Fruit fly (Drosophila melanogaster) whole organism, embryonic: ENCODE measurements around the gene Alp13.

Source experiments
- Abd-B ChIP-seq: fragments of 200-800 bp; sonication (Bioruptor generic); optimal IDR thresholded peaks from 2 replicates; lab custom pipeline; 2018; ENCODE audit warnings: missing biosample characterization, mild to moderate bottlenecking, missing genetic modification characterization, moderate library complexity
- Asciz ChIP-seq: fragments of 200-800 bp; sonication (Bioruptor generic); optimal IDR thresholded peaks from 2 replicates; lab custom pipeline; 2017; ENCODE audit warnings: missing biosample characterization, mild to moderate bottlenecking, missing genetic modification characterization, missing genetic modification reagents
- B-H1 ChIP-seq: fragments of 200-800 bp; sonication (Bioruptor generic); IDR thresholded peaks from 3 replicates; pipeline ENCODE4 v1.3.6; 2022; ENCODE audit warnings: missing biosample characterization, missing genetic modification characterization
- BEAF-32 ChIP-seq: fragments of 200-800 bp; sonication (Bioruptor generic); optimal IDR thresholded peaks from 3 replicates; lab custom pipeline; 2017; ENCODE audit warnings: missing biosample characterization, missing genetic modification characterization, mild to moderate bottlenecking, moderate library complexity, missing genetic modification reagents
- CG10431 ChIP-seq: fragments of 200-800 bp; sonication (Bioruptor generic); optimal IDR thresholded peaks from 3 replicates; lab custom pipeline; 2018; ENCODE audit warnings: missing biosample characterization, mild to moderate bottlenecking, missing genetic modification characterization
- CG11247 ChIP-seq: fragments of 200-800 bp; sonication (Bioruptor generic); IDR thresholded peaks from 2 replicates; pipeline ENCODE4 v1.3.6; 2022; ENCODE audit warnings: missing biosample characterization, missing genetic modification characterization
- CG12744 ChIP-seq: fragments of 200-800 bp; sonication (Bioruptor generic); optimal IDR thresholded peaks from 2 replicates; lab custom pipeline; 2016; ENCODE audit warnings: missing biosample characterization, missing genetic modification characterization
- CG13296 ChIP-seq: fragments of 200-800 bp; sonication (Bioruptor generic); optimal IDR thresholded peaks from 3 replicates; lab custom pipeline; 2018; ENCODE audit warnings: missing biosample characterization, mild to moderate bottlenecking, missing genetic modification characterization
- CG14014 ChIP-seq: fragments of 200-800 bp; sonication (Bioruptor generic); IDR thresholded peaks from 2 replicates; pipeline ENCODE4 v1.3.6; 2022; ENCODE audit warnings: missing biosample characterization, missing genetic modification characterization
- CG1647 ChIP-seq: fragments of 200-800 bp; sonication (Bioruptor generic); optimal IDR thresholded peaks from 3 replicates; lab custom pipeline; 2016; ENCODE audit warnings: missing biosample characterization, missing genetic modification characterization
- CG16813 ChIP-seq: fragments of 200-800 bp; sonication (Bioruptor generic); IDR thresholded peaks from 3 replicates; pipeline ENCODE4 v1.3.6; 2022; ENCODE audit warnings: missing biosample characterization, missing genetic modification characterization; ENCODE audit not compliant: partially characterized antibody
- CG17186 ChIP-seq: fragments of 200-800 bp; sonication (Bioruptor generic); optimal IDR thresholded peaks from 3 replicates; lab custom pipeline; 2017; ENCODE audit warnings: missing biosample characterization, missing genetic modification reagents, missing genetic modification characterization
- CG17359 ChIP-seq: fragments of 200-800 bp; sonication (Bioruptor generic); optimal IDR thresholded peaks from 3 replicates; lab custom pipeline; 2018; ENCODE audit warnings: missing biosample characterization, mild to moderate bottlenecking, missing genetic modification characterization, moderate library complexity
- CG17361 ChIP-seq: fragments of 200-800 bp; sonication (Bioruptor generic); IDR thresholded peaks from 3 replicates; pipeline ENCODE4 v1.3.6; 2022; ENCODE audit warnings: missing biosample characterization, missing genetic modification characterization
- CG18764 ChIP-seq: fragments of 200-800 bp; sonication (Bioruptor generic); optimal IDR thresholded peaks from 3 replicates; lab custom pipeline; 2016; ENCODE audit warnings: missing biosample characterization, missing genetic modification characterization
- CG2116 ChIP-seq: fragments of 200-800 bp; sonication (Bioruptor generic); optimal IDR thresholded peaks from 3 replicates; lab custom pipeline; 2018; ENCODE audit warnings: missing biosample characterization, mild to moderate bottlenecking, missing genetic modification characterization
- CG3726 ChIP-seq: fragments of 200-800 bp; sonication (Bioruptor generic); IDR thresholded peaks from 3 replicates; pipeline ENCODE4, ENCODE4 v1.3.6; 2022; ENCODE audit warnings: missing biosample characterization, missing genetic modification characterization
- CG4282 ChIP-seq: fragments of 200-800 bp; sonication (Bioruptor generic); optimal IDR thresholded peaks from 2 replicates; lab custom pipeline; 2016; ENCODE audit warnings: missing biosample characterization, missing genetic modification characterization
- CG7271 ChIP-seq: fragments of 200-800 bp; sonication (Bioruptor generic); optimal IDR thresholded peaks from 2 replicates; lab custom pipeline; 2018; ENCODE audit warnings: missing biosample characterization, mild to moderate bottlenecking, missing genetic modification characterization, moderate library complexity
- CG8089 ChIP-seq: fragments of 200-800 bp; sonication (Bioruptor generic); optimal IDR thresholded peaks from 3 replicates; lab custom pipeline; 2016; ENCODE audit warnings: missing biosample characterization, missing genetic modification characterization
- CG8290 ChIP-seq, 3 experiments: fragments of 200-800 bp; sonication (Bioruptor generic); optimal IDR thresholded peaks; 2 replicates each; lab custom pipeline; 2016 to 2019; ENCODE audit warnings: missing biosample characterization in 3 of 3, missing genetic modification characterization in 3 of 3, mild to moderate bottlenecking in 2 of 3, moderate library complexity in 1 of 3
- CG9215 ChIP-seq: fragments of 200-800 bp; sonication (Bioruptor generic); IDR thresholded peaks from 2 replicates; pipeline ENCODE4 v1.3.6; 2022; ENCODE audit warnings: missing biosample characterization, missing genetic modification characterization
- CHES-1-like ChIP-seq: fragments of 200-800 bp; sonication (Bioruptor generic); optimal IDR thresholded peaks from 2 replicates; lab custom pipeline; 2016; ENCODE audit warnings: missing biosample characterization, missing genetic modification characterization
- Chrac-16 ChIP-seq: fragments of 200-800 bp; sonication (Bioruptor generic); optimal IDR thresholded peaks from 3 replicates; lab custom pipeline; 2016; ENCODE audit warnings: missing biosample characterization, missing genetic modification characterization
- Dip2 ChIP-seq: fragments of 200-800 bp; sonication (Bioruptor generic); IDR thresholded peaks from 2 replicates; pipeline ENCODE4 v1.3.6; 2022; ENCODE audit warnings: missing biosample characterization, missing genetic modification characterization
- Dp ChIP-seq: fragments of 200-800 bp; sonication (Bioruptor generic); optimal IDR thresholded peaks from 2 replicates; lab custom pipeline; 2018; ENCODE audit warnings: missing biosample characterization, mild to moderate bottlenecking, missing genetic modification characterization, moderate library complexity
- ERR ChIP-seq: fragments of 200-800 bp; sonication (Bioruptor generic); optimal IDR thresholded peaks from 2 replicates; lab custom pipeline; 2016; ENCODE audit warnings: missing biosample characterization, missing genetic modification characterization
- Ets65A ChIP-seq: fragments of 200-800 bp; sonication (Bioruptor generic); peaks from one replicate; lab custom pipeline; 2016; ENCODE audit warnings: missing biosample characterization, missing genetic modification characterization
- HLH54F ChIP-seq: fragments of 200-800 bp; sonication (Bioruptor generic); optimal IDR thresholded peaks from 3 replicates; lab custom pipeline; 2016; ENCODE audit warnings: missing biosample characterization, missing genetic modification characterization
- HLHmδ ChIP-seq: fragments of 200-800 bp; sonication (Bioruptor generic); optimal IDR thresholded peaks from 2 replicates; lab custom pipeline; 2018; ENCODE audit warnings: missing biosample characterization, mild to moderate bottlenecking, missing genetic modification characterization, moderate library complexity
- Hand ChIP-seq: fragments of 200-800 bp; sonication (Bioruptor generic); optimal IDR thresholded peaks from 2 replicates; lab custom pipeline; 2017; ENCODE audit warnings: mild to moderate bottlenecking, missing biosample characterization, missing genetic modification reagents, missing genetic modification characterization
- Hr51 ChIP-seq, 2 experiments: fragments of 200-800 bp; sonication (Bioruptor generic); optimal IDR thresholded peaks; 2 replicates in 1 of 2; 3 replicates in 1 of 2; lab custom pipeline; 2016 to 2018; ENCODE audit warnings: missing biosample characterization in 2 of 2, missing genetic modification characterization in 2 of 2, mild to moderate bottlenecking in 1 of 2, moderate library complexity in 1 of 2
- Hr78 ChIP-seq, 2 experiments: fragments of 200-800 bp in 1 of 2; fragments of >200 bp in 1 of 2; sonication (Bioruptor generic) in 1 of 2; optimal IDR thresholded peaks; 2 replicates each; lab custom pipeline; 2017 to 2019; ENCODE audit warnings: missing biosample characterization in 2 of 2, missing genetic modification characterization in 2 of 2, mild to moderate bottlenecking in 1 of 2, moderate library complexity in 1 of 2
- Mad ChIP-seq: fragments of 200-800 bp; sonication (Bioruptor generic); optimal IDR thresholded peaks from 2 replicates; lab custom pipeline; 2016; ENCODE audit warnings: missing biosample characterization, missing genetic modification characterization
- NC2α ChIP-seq: fragments of 200-800 bp; sonication (Bioruptor generic); optimal IDR thresholded peaks from 2 replicates; lab custom pipeline; 2016; ENCODE audit warnings: missing biosample characterization, missing genetic modification characterization
- Nf-YC ChIP-seq: fragments of 200-800 bp; optimal IDR thresholded peaks from 3 replicates; lab custom pipeline; 2019; ENCODE audit warnings: missing biosample characterization, mild to moderate bottlenecking, missing genetic modification characterization, moderate library complexity
- az2 ChIP-seq: fragments of 200-800 bp; sonication (Bioruptor generic); optimal IDR thresholded peaks from 3 replicates; lab custom pipeline; 2016; ENCODE audit warnings: missing biosample characterization, missing genetic modification characterization
- dysf ChIP-seq: fragments of 200-800 bp; sonication (Bioruptor generic); IDR thresholded peaks from 3 replicates; pipeline ENCODE4 v1.3.6; 2022; ENCODE audit warnings: missing biosample characterization, missing genetic modification characterization
- ewg ChIP-seq: fragments of 200-800 bp; sonication (Bioruptor generic); optimal IDR thresholded peaks from 3 replicates; lab custom pipeline; 2017; ENCODE audit warnings: mild to moderate bottlenecking, missing biosample characterization, missing genetic modification reagents, missing genetic modification characterization
- fd3F ChIP-seq: fragments of 200-800 bp; sonication (Bioruptor generic); optimal IDR thresholded peaks from 2 replicates; lab custom pipeline; 2018; ENCODE audit warnings: missing biosample characterization, mild to moderate bottlenecking, missing genetic modification characterization, moderate library complexity
- ftz-f1 ChIP-seq: fragments of 200-800 bp; sonication (Bioruptor generic); optimal IDR thresholded peaks from 2 replicates; lab custom pipeline; 2016; ENCODE audit warnings: missing biosample characterization, missing genetic modification characterization
- fu2 ChIP-seq: fragments of 200-800 bp; sonication (Bioruptor generic); optimal IDR thresholded peaks from 2 replicates; lab custom pipeline; 2016; ENCODE audit warnings: missing biosample characterization, missing genetic modification characterization
- ind ChIP-seq: fragments of 200-800 bp; sonication (Bioruptor generic); optimal IDR thresholded peaks from 3 replicates; lab custom pipeline; 2016; ENCODE audit warnings: missing biosample characterization, missing genetic modification characterization
- klu ChIP-seq: fragments of 200-800 bp; sonication (Bioruptor generic); IDR thresholded peaks from 2 replicates; pipeline ENCODE4 v1.3.6; 2022; ENCODE audit warnings: missing biosample characterization, missing genetic modification characterization
- lola ChIP-seq, 3 experiments: fragments of >200 bp in 2 of 3; fragments of 200-800 bp in 1 of 3; sonication (Bioruptor generic) in 1 of 3; optimal IDR thresholded peaks; 2 replicates each; lab custom pipeline; 2017 to 2019; ENCODE audit warnings: missing biosample characterization in 3 of 3, missing genetic modification characterization in 3 of 3, mild to moderate bottlenecking in 1 of 3, moderate library complexity in 1 of 3
- pb ChIP-seq: fragments of 200-800 bp; sonication (Bioruptor generic); optimal IDR thresholded peaks from 3 replicates; lab custom pipeline; 2016; ENCODE audit warnings: missing biosample characterization, missing genetic modification characterization
- pzg ChIP-seq: fragments of 200-800 bp; sonication (Bioruptor generic); optimal IDR thresholded peaks from 3 replicates; lab custom pipeline; 2018; ENCODE audit warnings: missing biosample characterization, mild to moderate bottlenecking, missing genetic modification characterization, moderate library complexity
- slp2 ChIP-seq: fragments of 200-800 bp; sonication (Bioruptor generic); optimal IDR thresholded peaks from 2 replicates; lab custom pipeline; 2016; ENCODE audit warnings: missing biosample characterization, missing genetic modification characterization
- sr ChIP-seq: fragments of 200-800 bp; sonication (Bioruptor generic); IDR thresholded peaks from 3 replicates; pipeline ENCODE4 v1.3.6; 2022; ENCODE audit warnings: missing biosample characterization, missing genetic modification characterization
- unc-4 ChIP-seq: fragments of 200-800 bp; sonication (Bioruptor generic); IDR thresholded peaks from 2 replicates; pipeline ENCODE4 v1.3.6; 2022; ENCODE audit warnings: missing biosample characterization, missing genetic modification characterization; ENCODE audit not compliant: partially characterized antibody

Gene Alp13

dm6 chr3R:10109938-10110337, 34.8 kb upstream of the Alp13 start, which contains the start of gene Fmr1 (continued):
- TF ChIP-seq az2 (GFP tag; lab: Kevin White, UChicago) (peak; percentile 26), CG11247 (peak; percentile 29; the same call in 1 of the 2 replicates), CG4282 (GFP tag; lab: Kevin White, UChicago) (peak; percentile 32), ind (GFP tag; lab: Kevin White, UChicago) (peak; percentile 64), CG17186 (GFP tag; lab: Kevin White, UChicago) (peak; percentile 94), unc-4 (GFP tag; lab: Robert Waterston, UW) (no peak), HLHmδ (GFP tag; lab: Kevin White, UChicago) (no peak), ewg (peak; percentile 53), Hr51 (GFP tag; optimal IDR thresholded peaks at IDR 0.05; lab: Kevin White, UChicago) (peak; percentile 11 to 53), CG1647 (GFP tag; lab: Kevin White, UChicago) (peak; percentile 53), Dp (peak; percentile 99), Chrac-16 (GFP tag; lab: Kevin White, UChicago) (peak; percentile 18), Ets65A (GFP tag; lab: Kevin White, UChicago) (peak; percentile 96), NC2α (GFP tag; lab: Kevin White, UChicago) (peak; percentile 39), CG13296 (GFP tag; lab: Kevin White, UChicago) (no peak), CG9215 (GFP tag; lab: Robert Waterston, UW) (no peak; the same call in 1 of the 2 replicates), ERR (GFP tag; lab: Kevin White, UChicago) (peak; percentile 21), lola (GFP tag; optimal IDR thresholded peaks at IDR 0.05; lab: Kevin White, UChicago) (peak in 1 of 3 experiments; percentile 45), pb (GFP tag; lab: Kevin White, UChicago) (peak; percentile 60), Abd-B (GFP tag; lab: Kevin White, UChicago) (no peak), CHES-1-like (GFP tag; lab: Kevin White, UChicago) (peak; percentile 72), CG14014 (GFP tag; lab: Robert Waterston, UW) (peak; percentile 61), CG3726 (no peak), Nf-YC (tag; lab: Kevin White, UChicago) (peak; percentile 24), CG16813 (peak; percentile 46; the same call in 2 of the 3 replicates), Hand (no peak), CG7271 (tag; lab: Kevin White, UChicago) (no peak), CG18764 (GFP tag; lab: Kevin White, UChicago) (peak; percentile 31), CG17359 (tag; lab: Kevin White, UChicago) (no peak), CG8290 (GFP tag; optimal IDR thresholded peaks at IDR 0.05; lab: Kevin White, UChicago) (peak; percentile 52), CG8290 (tag; optimal IDR thresholded peaks at IDR 0.05; lab: Kevin White, UChicago) (peak in 1 of 2 experiments; percentile 80), BEAF-32 (GFP tag; lab: Kevin White, UChicago) (peak; percentile 65), CG8089 (GFP tag; lab: Kevin White, UChicago) (peak; percentile 45), slp2 (GFP tag; lab: Kevin White, UChicago) (peak; percentile 49), Mad (GFP tag; lab: Kevin White, UChicago) (peak; percentile 59), CG12744 (peak; percentile 56), dysf (GFP tag; lab: Robert Waterston, UW) (peak; percentile 57), fu2 (GFP tag; lab: Kevin White, UChicago) (peak; percentile 46), fd3F (GFP tag; lab: Kevin White, UChicago) (peak; percentile 49), CG17361 (GFP tag; lab: Robert Waterston, UW) (peak; percentile 61), ftz-f1 (GFP tag; lab: Kevin White, UChicago) (no peak), CG2116 (GFP tag; lab: Kevin White, UChicago) (peak; percentile 100), Asciz (GFP tag; lab: Kevin White, UChicago) (no peak), Hr78 (GFP tag; optimal IDR thresholded peaks at IDR 0.05; lab: Kevin White, UChicago) (no peak), pzg (GFP tag; lab: Kevin White, UChicago) (peak; percentile 92), Dip2 (GFP tag; lab: Robert Waterston, UW) (no peak), klu (GFP tag; lab: Robert Waterston, UW) (0 out of 2 replicates have a peak, but pooled peaks have one; percentile 28), sr (GFP tag; lab: Robert Waterston, UW) (no peak), B-H1 (GFP tag; lab: Robert Waterston, UW) (no peak), HLH54F (GFP tag; lab: Kevin White, UChicago) (peak; percentile 63), CG10431 (GFP tag; lab: Kevin White, UChicago) (no peak)
